Fruit fly (Drosophila melanogaster): ENCODE data around the gene TfIIA-L.

- peak; percentile 31; the same call in 1 of the 2 replicates for TF ChIP-seq Ets98B (GFP tag; IDR thresholded peaks at IDR 0.05)
- no peak for TF ChIP-seq CG8159 (tag; optimal IDR thresholded peaks at IDR 0.05)
- TF ChIP-seq CG12605 (GFP tag; IDR thresholded peaks at IDR 0.05), result no peak
- no peak for TF ChIP-seq Pif1B (GFP tag; optimal IDR thresholded peaks at IDR 0.05)
- TF ChIP-seq CG13204 (GFP tag; optimal IDR thresholded peaks at IDR 0.05), result no peak
- TF ChIP-seq rn (GFP tag; IDR thresholded peaks at IDR 0.05), result no peak
- peak; percentile 59; the same call in 1 of the 3 replicates for TF ChIP-seq CG4496 (GFP tag; IDR thresholded peaks at IDR 0.05)
- TF ChIP-seq CG8301 (tag; optimal IDR thresholded peaks at IDR 0.05), result no peak
- no peak for TF ChIP-seq Pif1A (GFP tag; optimal IDR thresholded peaks at IDR 0.05)
- no peak for TF ChIP-seq CG10348 (GFP tag; IDR thresholded peaks at IDR 0.05)
- no peak for TF ChIP-seq CG32121 (GFP tag; IDR thresholded peaks at IDR 0.05)
Observed at dm6 chr3R:27273118-27274062, 22.5 kb downstream of the TfIIA-L start, which contains the start of gene CG5934.

All from whole organism, pupa.